Fruit fly (Drosophila melanogaster) whole organism, adult: ENCODE measurements around the gene mtd.

Experiments used
- CG11617 ChIP-seq: fragments of 200-800 bp; sonication (Bioruptor generic); optimal IDR thresholded peaks from 2 replicates; lab custom pipeline; 2017; ENCODE audit warnings: mild to moderate bottlenecking, missing biosample characterization, missing genetic modification reagents, missing genetic modification characterization
- CG12768 ChIP-seq: fragments of 200-800 bp; sonication (Bioruptor generic); optimal IDR thresholded peaks from 2 replicates; lab custom pipeline; 2017; ENCODE audit warnings: missing biosample characterization, missing genetic modification characterization, mild to moderate bottlenecking, moderate library complexity, missing genetic modification reagents
- CG14711 ChIP-seq: fragments of 200-800 bp; sonication (Bioruptor generic); optimal IDR thresholded peaks from 2 replicates; lab custom pipeline; 2018; ENCODE audit warnings: missing biosample characterization, mild to moderate bottlenecking, missing genetic modification characterization, moderate library complexity
- CG1620 ChIP-seq: fragments of 200-800 bp; sonication (Bioruptor generic); optimal IDR thresholded peaks from 2 replicates; lab custom pipeline; 2016; ENCODE audit warnings: missing biosample characterization, missing genetic modification characterization
- CG33017 ChIP-seq: fragments of 200-800 bp; sonication (Bioruptor generic); optimal IDR thresholded peaks from 2 replicates; lab custom pipeline; 2018; ENCODE audit warnings: missing biosample characterization, mild to moderate bottlenecking, missing genetic modification characterization, moderate library complexity
- CG5204 ChIP-seq: fragments of 200-800 bp; sonication (Bioruptor generic); optimal IDR thresholded peaks from 2 replicates; lab custom pipeline; 2016; ENCODE audit warnings: missing biosample characterization, missing genetic modification characterization
- CG7045 ChIP-seq: fragments of 200-800 bp; sonication (Bioruptor generic); optimal IDR thresholded peaks from 2 replicates; lab custom pipeline; 2017; ENCODE audit warnings: missing biosample characterization, mild to moderate bottlenecking, missing genetic modification characterization
- CG7101 ChIP-seq: fragments of 200-800 bp; sonication (Bioruptor generic); optimal IDR thresholded peaks from 2 replicates; lab custom pipeline; 2018; ENCODE audit warnings: missing biosample characterization, mild to moderate bottlenecking, missing genetic modification characterization, moderate library complexity
- Clk ChIP-seq: fragments of 200-800 bp; sonication (Bioruptor generic); optimal IDR thresholded peaks from 2 replicates; lab custom pipeline; 2017; ENCODE audit warnings: missing biosample characterization, missing genetic modification characterization
- Crg-1 ChIP-seq: fragments of 200-800 bp; sonication (Bioruptor generic); optimal IDR thresholded peaks from 2 replicates; lab custom pipeline; 2016; ENCODE audit warnings: missing biosample characterization, missing genetic modification characterization
- Hr96 ChIP-seq: fragments of 200-800 bp; sonication (Bioruptor generic); optimal IDR thresholded peaks from 2 replicates; lab custom pipeline; 2016; ENCODE audit warnings: missing biosample characterization, missing genetic modification characterization
- Mnt ChIP-seq: fragments of 200-800 bp; sonication (Bioruptor generic); optimal IDR thresholded peaks from 2 replicates; lab custom pipeline; 2016; ENCODE audit warnings: missing biosample characterization, mild to moderate bottlenecking, missing genetic modification characterization
- bab1 ChIP-seq: fragments of 200-800 bp; sonication (Bioruptor generic); optimal IDR thresholded peaks from 3 replicates; lab custom pipeline; 2019; ENCODE audit warnings: missing biosample characterization, mild to moderate bottlenecking, missing genetic modification characterization, moderate library complexity
- cic ChIP-seq: fragments of 200-800 bp; sonication (Bioruptor generic); optimal IDR thresholded peaks from 2 replicates; lab custom pipeline; 2017; ENCODE audit warnings: missing biosample characterization, mild to moderate bottlenecking, missing genetic modification characterization, moderate library complexity
- cnc ChIP-seq, 2 experiments: fragments of >200 bp; optimal IDR thresholded peaks; 2 replicates each; lab custom pipeline; 2017
- kay ChIP-seq: fragments of 200-800 bp; sonication (Bioruptor generic); peaks from one replicate; lab custom pipeline; 2016; ENCODE audit warnings: missing biosample characterization, missing genetic modification characterization, borderline replicate concordance
- ovo ChIP-seq: fragments of 200-800 bp; sonication (Bioruptor generic); optimal IDR thresholded peaks from 2 replicates; lab custom pipeline; 2016; ENCODE audit warnings: missing biosample characterization, missing genetic modification characterization
- pad ChIP-seq: fragments of 200-800 bp; sonication (Bioruptor generic); optimal IDR thresholded peaks from 3 replicates; lab custom pipeline; 2017; ENCODE audit warnings: missing biosample characterization, missing genetic modification characterization, mild to moderate bottlenecking, moderate library complexity, missing genetic modification reagents
- tj ChIP-seq: fragments of 200-800 bp; sonication (Bioruptor generic); optimal IDR thresholded peaks from 3 replicates; lab custom pipeline; 2017; ENCODE audit warnings: missing biosample characterization, mild to moderate bottlenecking, missing genetic modification characterization, moderate library complexity
- toe ChIP-seq: fragments of 200-800 bp; sonication (Bioruptor generic); optimal IDR thresholded peaks from 2 replicates; lab custom pipeline; 2016; ENCODE audit warnings: missing biosample characterization, missing genetic modification characterization

The mtd gene

dm6 chr3R:5249308-5249707, 100.9 kb downstream of the mtd start:
- TF ChIP-seq kay (GFP tag; lab: Kevin White, UChicago) (peak; percentile 93), bab1 (GFP tag; lab: Kevin White, UChicago) (no peak)

dm6 chr3R:5246950-5247349, 103.3 kb downstream of the mtd start:
- TF ChIP-seq CG33017 (tag; lab: Kevin White, UChicago) = no peak

dm6 chr3R:5240721-5241120, 109.5 kb downstream of the mtd start, which contains the start of gene CG33293:
Gene CG33293, minus strand, starts transcription at chr3R:5240735.
- TF ChIP-seq ovo (GFP tag; lab: Kevin White, UChicago) (no peak), CG11617 (GFP tag; lab: Kevin White, UChicago) (no peak), CG7101 (no peak), CG1620 (GFP tag; lab: Kevin White, UChicago) (no peak), kay (GFP tag; lab: Kevin White, UChicago) (no peak), cnc (optimal IDR thresholded peaks at IDR 0.05; lab: Kevin White, UChicago) (no peak), bab1 (GFP tag; lab: Kevin White, UChicago) (no peak)

dm6 chr3R:5237215-5237614, 113.0 kb downstream of the mtd start, which contains the start of gene rtp:
Gene rtp, minus strand, starts transcription at chr3R:5237315.
- no peak for TF ChIP-seq toe
- no peak for TF ChIP-seq bab1 (GFP tag; lab: Kevin White, UChicago)
- no peak for TF ChIP-seq CG7101
- TF ChIP-seq Clk = no peak
- no peak for TF ChIP-seq kay (GFP tag; lab: Kevin White, UChicago)
- no peak for TF ChIP-seq pad
- no peak for TF ChIP-seq CG5204 (GFP tag; lab: Kevin White, UChicago)
- TF ChIP-seq CG14711 (tag; lab: Kevin White, UChicago) = no peak
- no peak for TF ChIP-seq Hr96 (GFP tag; lab: Kevin White, UChicago)
- no peak for TF ChIP-seq CG7045 (GFP tag; lab: Kevin White, UChicago)
- no peak for TF ChIP-seq tj (GFP tag; lab: Kevin White, UChicago)
- no peak for TF ChIP-seq cnc (optimal IDR thresholded peaks at IDR 0.05; lab: Kevin White, UChicago)

dm6 chr3R:5232197-5232607, 118.0 kb downstream of the mtd start, which contains the start of the genes Kat60 and Mms19:
Gene Kat60, minus strand, starts transcription at chr3R:5232209.
Gene Mms19, plus strand, starts transcription at chr3R:5232543.
- TF ChIP-seq Hr96 (GFP tag; lab: Kevin White, UChicago) (no peak), CG33017 (tag; lab: Kevin White, UChicago) (peak; percentile 44), CG12768 (peak; percentile 43), CG7101 (peak; percentile 61), ovo (GFP tag; lab: Kevin White, UChicago) (peak; percentile 62), pad (peak; percentile 58), CG11617 (GFP tag; lab: Kevin White, UChicago) (peak; percentile 56), Clk (peak; percentile 59), Mnt (peak; percentile 80), CG14711 (tag; lab: Kevin White, UChicago) (peak; percentile 91), CG5204 (GFP tag; lab: Kevin White, UChicago) (no peak), Crg-1 (GFP tag; lab: Kevin White, UChicago) (peak; percentile 17), kay (GFP tag; lab: Kevin White, UChicago) (no peak), CG1620 (GFP tag; lab: Kevin White, UChicago) (peak; percentile 86), bab1 (GFP tag; lab: Kevin White, UChicago) (peak; percentile 32), CG7045 (GFP tag; lab: Kevin White, UChicago) (peak; percentile 64), cnc (optimal IDR thresholded peaks at IDR 0.05; lab: Kevin White, UChicago) (no peak), tj (GFP tag; lab: Kevin White, UChicago) (peak; percentile 76), cic (GFP tag; lab: Kevin White, UChicago) (no peak), toe (peak; percentile 93)

- TF ChIP-seq CG12768 (peak; percentile 3), tj (GFP tag; lab: Kevin White, UChicago) (peak; percentile 86), kay (GFP tag; lab: Kevin White, UChicago) (no peak)
These were observed 118.7 kb downstream of the mtd start for dm6 chr3R:5231383-5232196.

DNA sequence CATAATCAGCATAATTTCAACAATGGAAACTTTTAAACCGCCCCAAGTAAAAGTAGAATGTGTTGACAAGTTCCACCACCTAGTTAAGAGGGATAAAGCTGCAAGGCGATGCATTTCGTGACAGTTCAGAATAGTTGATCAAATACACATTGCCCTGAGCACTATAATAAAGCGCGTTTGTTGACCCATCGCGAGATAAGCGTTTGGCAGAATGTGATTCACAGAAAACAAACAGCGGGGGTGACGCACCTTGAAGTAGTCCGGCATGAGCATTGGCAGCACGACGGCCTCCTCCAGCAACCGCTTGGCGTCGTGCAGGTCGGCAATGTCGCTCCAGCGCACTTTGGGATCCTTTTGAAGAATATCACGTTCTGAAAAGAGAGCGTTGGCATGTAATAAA, 120.8 kb downstream of the mtd start:
- TF ChIP-seq CG7045 (GFP tag; lab: Kevin White, UChicago) = peak; percentile 15
- no peak for TF ChIP-seq CG7101
- peak; percentile 54 for TF ChIP-seq cic (GFP tag; lab: Kevin White, UChicago)
- no peak for TF ChIP-seq CG33017 (tag; lab: Kevin White, UChicago)
- TF ChIP-seq Mnt = no peak
- no peak for TF ChIP-seq Hr96 (GFP tag; lab: Kevin White, UChicago)
- peak; percentile 6 for TF ChIP-seq CG12768
